Fruit fly (Drosophila melanogaster): Measurements from ENCODE around the gene ABCB7.
A peak's percentile ranks its signal among the peaks of the same experiment; 100 is the strongest.

Gene ABCB7

dm6 chr3L:1592822-1593452 lies 25.3 kb upstream of the ABCB7 start:
- TF ChIP-seq psq (GFP tag; optimal IDR thresholded peaks at IDR 0.05) (peak; percentile 80), Mio (GFP tag; optimal IDR thresholded peaks at IDR 0.05) (no peak), sv (GFP tag; optimal IDR thresholded peaks at IDR 0.05) (no peak), Vsx2 (GFP tag; optimal IDR thresholded peaks at IDR 0.05; ENCODE audit: partially characterized antibody) (peak; percentile 59), pan (optimal IDR thresholded peaks at IDR 0.05) (no peak), Dif (GFP tag; optimal IDR thresholded peaks at IDR 0.05; ENCODE audit: partially characterized antibody) (peak; percentile 24)

dm6 chr3L:1602064-1602832 lies 16.0 kb upstream of the ABCB7 start, which contains the start of gene CG12104:
TSS of gene CG12104 (minus strand) at chr3L:1602674.
- TF ChIP-seq Dif (GFP tag; optimal IDR thresholded peaks at IDR 0.05; ENCODE audit: partially characterized antibody) (no peak), jim (GFP tag; optimal IDR thresholded peaks at IDR 0.05) (no peak), fru (GFP tag; optimal IDR thresholded peaks at IDR 0.05) (no peak), Hnf4 (GFP tag; optimal IDR thresholded peaks at IDR 0.05) (no peak), woc (GFP tag; optimal IDR thresholded peaks at IDR 0.05) (no peak), rgr (GFP tag; optimal IDR thresholded peaks at IDR 0.05) (no peak), Rel (GFP tag; optimal IDR thresholded peaks at IDR 0.05) (no peak), Rel (tag; optimal IDR thresholded peaks at IDR 0.05) (peak; percentile 1), sv (GFP tag; optimal IDR thresholded peaks at IDR 0.05) (no peak), h (GFP tag; optimal IDR thresholded peaks at IDR 0.05) (peak; percentile 22), foxo (GFP tag; optimal IDR thresholded peaks at IDR 0.05) (peak in 1 of 2 experiments; percentile 11)

- TF ChIP-seq Myc (optimal IDR thresholded peaks at IDR 0.05) (no peak), rgr (GFP tag; optimal IDR thresholded peaks at IDR 0.05) (no peak), ey (GFP tag; optimal IDR thresholded peaks at IDR 0.05) (no peak), Rel (GFP tag; optimal IDR thresholded peaks at IDR 0.05) (no peak), Rel (tag; optimal IDR thresholded peaks at IDR 0.05) (no peak), sage (GFP tag; optimal IDR thresholded peaks at IDR 0.05) (no peak), Sp1 (GFP tag; optimal IDR thresholded peaks at IDR 0.05) (no peak), woc (GFP tag; optimal IDR thresholded peaks at IDR 0.05) (no peak), psq (GFP tag; optimal IDR thresholded peaks at IDR 0.05) (no peak), brk (GFP tag; optimal IDR thresholded peaks at IDR 0.05) (no peak), GATAd (GFP tag; optimal IDR thresholded peaks at IDR 0.05) (no peak), N (GFP tag; optimal IDR thresholded peaks at IDR 0.05) (no peak), Dfd (GFP tag; optimal IDR thresholded peaks at IDR 0.05) (no peak), Vsx2 (GFP tag; optimal IDR thresholded peaks at IDR 0.05; ENCODE audit: partially characterized antibody) (no peak), Abd-B (GFP tag; optimal IDR thresholded peaks at IDR 0.05) (no peak), Dif (GFP tag; optimal IDR thresholded peaks at IDR 0.05; ENCODE audit: partially characterized antibody) (no peak)
Measured at dm6 chr3L:1602833-1603128, 15.4 kb upstream of the ABCB7 start, which contains the start of the genes CG18170 and CG33791. TSS of gene CG18170 (plus strand) at chr3L:1602954. TSS of gene CG33791 (plus strand) at chr3L:1602954.

dm6 chr3L:1609611-1610010 lies 8.6 kb upstream of the ABCB7 start:
- TF ChIP-seq Sp1 (GFP tag; optimal IDR thresholded peaks at IDR 0.05) (no peak), dl (GFP tag; optimal IDR thresholded peaks at IDR 0.05; ENCODE audit: insufficient read depth in 1 of 2, partially characterized antibody in 2 of 2) (no peak), psq (GFP tag; optimal IDR thresholded peaks at IDR 0.05) (no peak), GATAd (GFP tag; optimal IDR thresholded peaks at IDR 0.05) (no peak), usp (GFP tag; optimal IDR thresholded peaks at IDR 0.05) (no peak), br (GFP tag; optimal IDR thresholded peaks at IDR 0.05) (no peak), lola (GFP tag; optimal IDR thresholded peaks at IDR 0.05) (no peak), Hnf4 (GFP tag; optimal IDR thresholded peaks at IDR 0.05) (no peak), pan (optimal IDR thresholded peaks at IDR 0.05) (no peak), tai (GFP tag; optimal IDR thresholded peaks at IDR 0.05) (no peak), Rel (GFP tag; optimal IDR thresholded peaks at IDR 0.05) (no peak), Rel (tag; optimal IDR thresholded peaks at IDR 0.05) (no peak), Hr83 (GFP tag; optimal IDR thresholded peaks at IDR 0.05; ENCODE audit: poor library complexity, severe bottlenecking) (no peak), sage (GFP tag; optimal IDR thresholded peaks at IDR 0.05) (no peak)

Data from whole organism, wandering third instar larva.